Worm (Caenorhabditis elegans) whole organism, L4 larva: ENCODE measurements around the gene rnf-113.

ENCODE experiments used
- T26A8.4 ChIP-seq: fragments of 200-800 bp; sonication (Bioruptor generic); IDR thresholded peaks from 2 replicates; pipeline ENCODE4 v1.3.6; 2022; ENCODE audit warnings: missing genetic modification characterization, missing compliant biosample characterization
- dve-1 ChIP-seq: sonication (generic microtip); optimal IDR thresholded peaks from 2 replicates; lab custom pipeline; 2017; ENCODE audit warnings: antibody characterized with exemption, mild to moderate bottlenecking, missing genetic modification characterization, missing compliant biosample characterization; ENCODE audit not compliant: insufficient read depth
- madf-5 ChIP-seq, 2 experiments: fragments of 200-800 bp; sonication (Bioruptor generic); IDR thresholded peaks; 2 replicates each; pipeline ENCODE4 v1.3.6; 2022; ENCODE audit warnings: missing compliant biosample characterization in 2 of 2, missing genetic modification characterization in 2 of 2

DNA sequence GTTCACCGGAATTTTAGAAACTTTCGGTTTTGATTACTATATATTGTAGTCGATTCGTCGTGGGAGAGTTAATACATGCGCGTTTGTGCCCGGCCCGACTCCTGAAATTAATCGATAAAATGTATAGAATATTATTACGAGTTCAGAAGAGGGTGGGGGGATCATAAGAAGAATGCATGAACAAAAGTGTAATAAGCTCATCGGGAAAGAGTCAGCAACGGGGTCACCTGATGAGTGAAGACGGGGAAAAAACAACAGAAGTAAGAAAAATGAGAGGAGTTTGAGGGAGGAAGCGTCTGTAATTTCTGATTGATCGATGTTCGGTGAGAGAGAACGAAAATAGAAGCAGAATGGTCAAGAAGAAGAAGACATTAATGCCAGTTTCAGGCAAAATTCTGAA is 41.3 kb downstream of the rnf-113 start, which contains the start of gene W09D10.4:
- no peak for TF ChIP-seq dve-1 (tag; lab: Kevin White, UChicago)
- no peak for TF ChIP-seq T26A8.4 (GFP tag; lab: Robert Waterston, UW)
- TF ChIP-seq madf-5 (GFP tag; IDR thresholded peaks at IDR 0.05; lab: Robert Waterston, UW): no peak
